Worm (Caenorhabditis elegans) whole organism, L3 larva: Measurements from ENCODE around the gene T27E9.2.

Experiments
- R02D3.7 ChIP-seq: fragments of 150-350 bp; optimal IDR thresholded peaks from 2 replicates; lab custom pipeline; 2014; ENCODE audit warnings: missing biosample characterization, missing genetic modification characterization
- ZK546.5 ChIP-seq: sonication (generic microtip); optimal IDR thresholded peaks from 2 replicates; lab custom pipeline; 2017; ENCODE audit warnings: missing biosample characterization, missing genetic modification characterization
- aly-2 ChIP-seq: fragments of 150-350 bp; optimal IDR thresholded peaks from 2 replicates; lab custom pipeline; 2014; ENCODE audit warnings: missing biosample characterization, missing genetic modification characterization
- ama-1 ChIP-seq: fragments of 150-350 bp; optimal IDR thresholded peaks from 2 replicates; lab custom pipeline; 2018
- ceh-28 ChIP-seq: fragments of 150-350 bp; optimal IDR thresholded peaks from 2 replicates; lab custom pipeline; 2014; ENCODE audit warnings: missing biosample characterization, missing genetic modification reagents, missing genetic modification characterization
- ceh-82 ChIP-seq: fragments of 150-350 bp; optimal IDR thresholded peaks from 2 replicates; lab custom pipeline; 2014; ENCODE audit warnings: missing biosample characterization, missing genetic modification characterization
- ceh-9 ChIP-seq: sonication (generic microtip); optimal IDR thresholded peaks from 2 replicates; lab custom pipeline; 2018; ENCODE audit warnings: missing biosample characterization, missing genetic modification characterization
- daf-12 ChIP-seq: fragments of 150-350 bp; optimal IDR thresholded peaks from 2 replicates; lab custom pipeline; 2014; ENCODE audit warnings: missing biosample characterization, missing genetic modification reagents, missing genetic modification characterization
- egl-27 ChIP-seq: sonication (generic microtip); optimal IDR thresholded peaks from 4 replicates; lab custom pipeline; 2017; ENCODE audit warnings: missing biosample characterization, missing genetic modification reagents, missing genetic modification characterization
- egl-5 ChIP-seq: fragments of 150-350 bp; optimal IDR thresholded peaks from 2 replicates; lab custom pipeline; 2017; ENCODE audit warnings: missing biosample characterization, missing genetic modification reagents, missing genetic modification characterization, inconsistent platforms
- elt-1 ChIP-seq: fragments of 150-350 bp; optimal IDR thresholded peaks from 2 replicates; lab custom pipeline; 2014; ENCODE audit warnings: missing biosample characterization, missing genetic modification characterization
- elt-2 ChIP-seq: sonication (generic microtip); optimal IDR thresholded peaks from 2 replicates; lab custom pipeline; 2016; ENCODE audit warnings: missing genetic modification reagents, mild to moderate bottlenecking, missing genetic modification characterization, missing compliant biosample characterization
- elt-3 ChIP-seq, 3 experiments: fragments of 150-350 bp in 1 of 3; sonication (generic microtip) in 2 of 3; optimal IDR thresholded peaks; 2 replicates in 2 of 3; 4 replicates in 1 of 3; lab custom pipeline; 2014 to 2017; ENCODE audit warnings: missing biosample characterization in 3 of 3, missing genetic modification characterization in 3 of 3
- eor-1 ChIP-seq, 2 experiments: fragments of 150-350 bp; optimal IDR thresholded peaks; 2 replicates each; lab custom pipeline; 2014 to 2018; ENCODE audit warnings: missing biosample characterization in 2 of 2, missing genetic modification characterization in 2 of 2
- fkh-10 ChIP-seq: sonication (generic microtip); optimal IDR thresholded peaks from 2 replicates; lab custom pipeline; 2017; ENCODE audit warnings: missing biosample characterization, missing genetic modification reagents, missing genetic modification characterization
- fkh-2 ChIP-seq: fragments of 150-350 bp; optimal IDR thresholded peaks from 2 replicates; lab custom pipeline; 2014; ENCODE audit warnings: missing biosample characterization, missing genetic modification reagents, missing genetic modification characterization
- fos-1 ChIP-seq: fragments of 150-350 bp; optimal IDR thresholded peaks from 2 replicates; lab custom pipeline; 2014; ENCODE audit warnings: missing biosample characterization, missing genetic modification characterization
- hmg-11 ChIP-seq: sonication (generic microtip); optimal IDR thresholded peaks from 2 replicates; lab custom pipeline; 2016; ENCODE audit warnings: missing genetic modification characterization, missing compliant biosample characterization
- jun-1 ChIP-seq: fragments of 150-350 bp; optimal IDR thresholded peaks from 2 replicates; lab custom pipeline; 2014; ENCODE audit warnings: missing biosample characterization, missing genetic modification reagents, missing genetic modification characterization
- lin-15B ChIP-seq: fragments of 150-350 bp; optimal IDR thresholded peaks from 2 replicates; lab custom pipeline; 2014; ENCODE audit warnings: missing biosample characterization, missing genetic modification characterization
- lsy-12 ChIP-seq: sonication (generic microtip); optimal IDR thresholded peaks from 2 replicates; lab custom pipeline; 2016; ENCODE audit warnings: mild to moderate bottlenecking, missing genetic modification characterization, missing compliant biosample characterization
- mdl-1 ChIP-seq: fragments of 150-350 bp; optimal IDR thresholded peaks from 2 replicates; lab custom pipeline; 2014; ENCODE audit warnings: missing biosample characterization, missing genetic modification characterization
- nfya-1 ChIP-seq: sonication (generic microtip); optimal IDR thresholded peaks from 2 replicates; lab custom pipeline; 2017; ENCODE audit warnings: missing genetic modification characterization, mild to moderate bottlenecking, missing compliant biosample characterization, antibody characterized with exemption, moderate library complexity; ENCODE audit not compliant: insufficient read depth
- nhr-12 ChIP-seq: fragments of 150-350 bp; optimal IDR thresholded peaks from 2 replicates; lab custom pipeline; 2014; ENCODE audit warnings: missing biosample characterization, missing genetic modification characterization
- nhr-237 ChIP-seq: fragments of 150-350 bp; optimal IDR thresholded peaks from 2 replicates; lab custom pipeline; 2014; ENCODE audit warnings: missing biosample characterization, missing genetic modification characterization
- nhr-25 ChIP-seq: sonication (generic microtip); optimal IDR thresholded peaks from 2 replicates; lab custom pipeline; 2017; ENCODE audit warnings: missing biosample characterization, missing genetic modification characterization
- nhr-28 ChIP-seq: fragments of 150-350 bp; optimal IDR thresholded peaks from 2 replicates; lab custom pipeline; 2014; ENCODE audit warnings: missing biosample characterization, missing genetic modification characterization
- nhr-67 ChIP-seq: fragments of 150-350 bp; optimal IDR thresholded peaks from 2 replicates; lab custom pipeline; 2014; ENCODE audit warnings: missing biosample characterization, missing genetic modification characterization
- nhr-76 ChIP-seq: fragments of 150-350 bp; sonication (generic microtip); optimal IDR thresholded peaks from 5 replicates; lab custom pipeline; 2014; ENCODE audit warnings: missing biosample characterization, missing genetic modification characterization
- nhr-77 ChIP-seq: fragments of 150-350 bp; optimal IDR thresholded peaks from 2 replicates; lab custom pipeline; 2014; ENCODE audit warnings: missing biosample characterization, missing genetic modification characterization
- pha-4 ChIP-seq: fragments of 150-350 bp; optimal IDR thresholded peaks from 2 replicates; lab custom pipeline; 2014; ENCODE audit warnings: missing biosample characterization, missing genetic modification reagents, missing genetic modification characterization
- pqm-1 ChIP-seq: fragments of 150-350 bp; optimal IDR thresholded peaks from 2 replicates; lab custom pipeline; 2017; ENCODE audit warnings: missing biosample characterization, missing genetic modification characterization, inconsistent platforms
- skn-1 ChIP-seq: fragments of 150-350 bp; optimal IDR thresholded peaks from 2 replicates; lab custom pipeline; 2014; ENCODE audit warnings: missing biosample characterization, missing genetic modification characterization
- snpc-4 ChIP-seq: fragments of 150-350 bp; optimal IDR thresholded peaks from 2 replicates; lab custom pipeline; 2014; ENCODE audit warnings: missing biosample characterization, missing genetic modification characterization
- tbx-2 ChIP-seq: sonication (generic microtip); optimal IDR thresholded peaks from 2 replicates; lab custom pipeline; 2016; ENCODE audit warnings: mild to moderate bottlenecking, missing genetic modification characterization, missing compliant biosample characterization
- zag-1 ChIP-seq: fragments of 150-350 bp; optimal IDR thresholded peaks from 2 replicates; lab custom pipeline; 2014; ENCODE audit warnings: missing biosample characterization, missing genetic modification characterization
- ztf-11 ChIP-seq: fragments of 150-350 bp; optimal IDR thresholded peaks from 2 replicates; lab custom pipeline; 2014; ENCODE audit warnings: missing biosample characterization, missing genetic modification characterization
- ztf-4 ChIP-seq: fragments of 150-350 bp; optimal IDR thresholded peaks from 2 replicates; lab custom pipeline; 2014; ENCODE audit warnings: missing biosample characterization, missing genetic modification characterization

The T27E9.2 gene

DNA sequence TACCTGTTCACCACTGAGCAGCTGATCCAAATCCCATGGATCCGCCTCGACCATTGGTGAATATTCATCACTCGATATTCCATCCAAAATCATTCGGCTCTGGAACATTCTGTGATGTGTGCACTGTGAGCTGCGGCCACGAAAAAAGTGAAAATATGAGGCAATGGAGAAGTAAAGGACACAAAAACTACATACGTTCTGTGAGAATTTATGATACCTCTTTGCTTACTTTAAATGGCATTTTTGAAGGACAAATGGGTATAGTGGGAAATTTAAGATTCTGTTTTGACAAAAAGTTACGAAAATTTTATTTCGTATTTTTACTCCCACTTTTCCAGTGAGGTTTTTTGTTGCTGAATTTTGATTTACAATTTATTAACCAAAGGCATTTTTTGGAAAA lies 30.0 kb upstream of the T27E9.2 start, which contains the start of gene twk-40:
Gene twk-40 (minus strand): TSS at position 101 of the 400 bp plus-strand sequence.
- TF ChIP-seq elt-1 (no peak), elt-2 (tag; lab: Kevin White, UChicago) (no peak), nhr-77 (no peak), R02D3.7 (tag; lab: Kevin White, UChicago) (no peak), lsy-12 (tag; lab: Kevin White, UChicago) (no peak), mdl-1 (tag; lab: Kevin White, UChicago) (no peak), eor-1 (tag; optimal IDR thresholded peaks at IDR 0.05; lab: Kevin White, UChicago) (no peak), nhr-76 (tag; lab: Kevin White, UChicago) (no peak), nhr-12 (tag; lab: Kevin White, UChicago) (no peak), zag-1 (tag; lab: Kevin White, UChicago) (no peak), ama-1 (lab: Kevin White, UChicago) (no peak), ZK546.5 (tag; lab: Kevin White, UChicago) (no peak), ceh-28 (tag; lab: Kevin White, UChicago) (no peak), fkh-10 (no peak)

DNA sequence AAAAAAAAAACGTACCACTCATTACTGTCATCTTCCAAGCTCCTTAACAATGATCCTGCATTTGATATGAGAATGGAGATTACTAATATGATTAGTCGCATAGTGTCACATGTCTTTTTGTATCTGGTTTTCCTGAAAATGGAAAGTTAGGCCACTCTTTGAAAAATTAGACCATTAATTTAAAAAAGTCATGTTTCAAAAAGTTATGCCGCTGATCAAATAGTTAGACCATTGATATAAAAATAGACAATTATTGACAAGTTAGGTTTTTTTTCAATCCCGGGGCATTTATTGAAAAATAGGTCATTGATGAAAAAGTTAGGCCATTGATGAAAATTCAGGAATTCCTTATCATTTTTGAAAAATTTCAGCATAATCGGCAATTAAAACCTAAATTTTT lies 21.6 kb upstream of the T27E9.2 start, which contains the start of gene acc-4:
Gene acc-4 (minus strand): TSS at position 101 of the 400 bp plus-strand sequence.
- no peak for TF ChIP-seq hmg-11 (tag; lab: Kevin White, UChicago)
- no peak for TF ChIP-seq zag-1 (tag; lab: Kevin White, UChicago)
- TF ChIP-seq, all 47 proteins: peak for 0

DNA sequence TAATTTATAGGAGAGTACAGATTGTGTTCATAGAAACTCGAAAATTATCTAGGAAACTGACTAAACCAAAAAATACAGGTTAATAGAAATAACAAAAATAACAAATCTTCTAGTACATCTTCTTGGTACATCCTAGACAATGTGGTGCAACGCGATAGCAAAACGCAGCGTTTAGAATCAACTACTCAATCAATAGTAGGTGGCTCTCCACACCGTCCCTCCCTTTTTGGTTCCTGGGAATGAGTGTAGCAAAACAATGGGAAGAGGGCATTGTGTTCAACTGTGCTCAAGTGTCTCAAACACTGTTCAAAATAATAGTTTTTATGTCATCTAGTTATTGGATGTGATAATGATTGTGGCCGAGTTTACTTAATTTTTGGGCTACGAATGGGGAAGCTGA lies 14.3 kb upstream of the T27E9.2 start, which contains the start of gene T27E9.6:
Gene T27E9.6 (minus strand): TSS at position 101 of the 400 bp plus-strand sequence.
- no peak for TF ChIP-seq egl-5
- no peak for TF ChIP-seq pha-4 (tag; lab: Kevin White, UChicago)
- TF ChIP-seq lin-15B (tag; lab: Kevin White, UChicago), result no peak
- no peak for TF ChIP-seq fkh-10
- TF ChIP-seq nhr-25 (tag; lab: Kevin White, UChicago), result no peak
- no peak for TF ChIP-seq elt-3 (tag; optimal IDR thresholded peaks at IDR 0.05; lab: Kevin White, UChicago)
- TF ChIP-seq, all 47 proteins: peak for 0

DNA sequence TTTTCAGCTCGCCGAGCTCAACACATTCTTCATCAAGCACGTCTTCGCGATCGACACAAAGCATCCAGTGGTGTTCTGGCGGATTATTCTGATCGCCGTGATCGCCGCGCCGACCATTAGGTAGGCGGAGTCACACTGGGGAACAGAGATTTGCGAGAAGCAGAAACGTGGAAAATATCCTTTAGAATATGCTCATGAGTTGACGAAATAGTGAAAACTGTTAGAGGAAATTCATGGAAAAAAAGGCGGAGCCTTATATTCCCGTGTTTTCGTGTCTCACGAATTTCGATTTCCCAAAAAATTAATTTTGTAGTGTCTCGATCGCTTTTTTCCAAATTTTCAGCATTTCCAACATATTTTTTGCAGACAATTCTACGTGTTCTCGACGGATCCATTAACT lies 12.1 kb upstream of the T27E9.2 start:
- TF ChIP-seq ceh-28 (tag; lab: Kevin White, UChicago) (no peak), elt-3 (tag; optimal IDR thresholded peaks at IDR 0.05; lab: Kevin White, UChicago) (no peak), pha-4 (tag; lab: Kevin White, UChicago) (no peak), eor-1 (tag; optimal IDR thresholded peaks at IDR 0.05; lab: Kevin White, UChicago) (no peak), skn-1 (tag; lab: Kevin White, UChicago) (no peak), pqm-1 (tag; lab: Kevin White, UChicago) (no peak), R02D3.7 (tag; lab: Kevin White, UChicago) (no peak), daf-12 (tag; lab: Kevin White, UChicago) (no peak)

DNA sequence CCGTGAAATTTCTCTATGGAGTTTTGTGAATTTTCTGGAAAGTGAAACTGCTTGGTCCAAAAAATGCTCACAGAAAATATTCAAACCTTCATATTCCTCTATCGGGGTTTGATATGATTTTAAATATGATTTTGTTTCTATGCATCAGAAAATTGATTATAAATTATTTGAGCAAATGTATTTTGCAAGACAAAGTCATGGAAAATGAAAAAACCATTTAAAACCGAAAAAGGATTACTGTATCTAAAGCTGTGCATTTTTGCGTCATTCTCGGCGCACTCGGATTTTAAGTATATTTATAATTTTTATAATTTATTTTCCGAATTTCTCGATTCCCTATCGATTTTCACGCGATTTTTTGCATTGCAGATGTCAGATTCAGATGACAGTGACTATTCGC lies 9.1 kb upstream of the T27E9.2 start, which contains the start of gene pssy-2:
Gene pssy-2 (plus strand): TSS at position 301 of the 400 bp plus-strand sequence.
- TF ChIP-seq nhr-237 (tag; lab: Kevin White, UChicago), result no peak
- no peak for TF ChIP-seq nhr-77
- TF ChIP-seq snpc-4 (tag; lab: Kevin White, UChicago), result no peak
- no peak for TF ChIP-seq nhr-67 (tag; lab: Kevin White, UChicago)
- no peak for TF ChIP-seq pha-4 (tag; lab: Kevin White, UChicago)
- no peak for TF ChIP-seq fos-1
- TF ChIP-seq tbx-2 (tag; lab: Kevin White, UChicago), result no peak
- TF ChIP-seq nhr-28, result no peak
- no peak for TF ChIP-seq nfya-1
- TF ChIP-seq lsy-12 (tag; lab: Kevin White, UChicago), result no peak
- no peak for TF ChIP-seq ceh-9 (tag; lab: Kevin White, UChicago)
- no peak for TF ChIP-seq hmg-11 (tag; lab: Kevin White, UChicago)
- TF ChIP-seq, all 47 proteins: peak for 0

DNA sequence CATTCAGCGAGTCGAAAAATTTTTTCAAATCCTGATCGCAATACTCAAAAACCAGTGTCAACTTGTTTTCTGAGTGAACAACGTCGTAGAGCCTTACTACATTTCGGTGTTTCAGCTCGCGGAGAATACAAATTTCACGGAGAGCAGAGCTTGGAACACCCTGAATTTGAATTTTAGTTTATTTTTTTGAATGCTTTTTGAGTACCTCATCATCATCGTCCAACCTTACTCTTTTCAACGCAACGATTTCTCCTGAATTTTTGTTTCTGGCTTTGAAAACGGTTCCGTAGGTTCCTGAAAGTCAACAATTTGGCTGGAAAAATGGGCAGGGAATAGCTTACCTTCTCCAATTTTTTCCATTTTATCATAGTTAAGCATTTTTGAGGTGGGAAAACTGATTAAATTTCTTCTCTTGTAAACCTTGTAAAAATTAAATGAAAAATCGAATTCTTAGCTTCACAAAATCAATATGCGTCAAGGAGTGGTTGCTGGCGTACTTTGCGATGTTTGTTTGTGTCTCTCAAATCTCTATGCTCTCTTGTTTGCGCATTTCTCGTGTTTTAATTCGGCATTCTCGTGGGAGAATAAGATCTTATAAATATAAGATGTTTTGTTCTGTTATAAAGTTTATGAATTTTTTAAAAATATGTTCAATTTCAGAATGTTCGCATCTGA lies 3.7 kb upstream of the T27E9.2 start, which contains the start of gene cdk-5:
Gene cdk-5 (minus strand): TSS at position 425 of the 675 bp plus-strand sequence.
- peak; percentile 49 for TF ChIP-seq hmg-11 (tag; lab: Kevin White, UChicago)
- peak; percentile 74 for TF ChIP-seq ama-1 (lab: Kevin White, UChicago)
- peak; percentile 89 for TF ChIP-seq skn-1 (tag; lab: Kevin White, UChicago)
- TF ChIP-seq mdl-1 (tag; lab: Kevin White, UChicago), result no peak
- TF ChIP-seq aly-2 (tag; lab: Kevin White, UChicago), result no peak
- TF ChIP-seq pha-4 (tag; lab: Kevin White, UChicago), result peak; percentile 97
- TF ChIP-seq ztf-11 (tag; lab: Kevin White, UChicago), result no peak
- no peak for TF ChIP-seq nhr-28
- no peak for TF ChIP-seq egl-27
- peak; percentile 34 for TF ChIP-seq R02D3.7 (tag; lab: Kevin White, UChicago)
- no peak for TF ChIP-seq elt-3 (tag; optimal IDR thresholded peaks at IDR 0.05; lab: Kevin White, UChicago)
- TF ChIP-seq nhr-76 (tag; lab: Kevin White, UChicago), result no peak
- TF ChIP-seq ceh-82 (tag; lab: Kevin White, UChicago), result peak; percentile 48
- no peak for TF ChIP-seq egl-5
- no peak for TF ChIP-seq fos-1
- TF ChIP-seq ztf-4, result peak; percentile 49
- TF ChIP-seq nhr-25 (tag; lab: Kevin White, UChicago), result peak; percentile 91
- no peak for TF ChIP-seq fkh-2 (tag; lab: Kevin White, UChicago)
- TF ChIP-seq jun-1 (tag; lab: Kevin White, UChicago), result peak; percentile 84
- TF ChIP-seq fkh-10, result peak; percentile 51
- TF ChIP-seq ceh-28 (tag; lab: Kevin White, UChicago), result peak; percentile 95
- peak in 1 of 2 experiments; percentile 58 for TF ChIP-seq eor-1 (tag; optimal IDR thresholded peaks at IDR 0.05; lab: Kevin White, UChicago)
- TF ChIP-seq elt-1, result peak; percentile 60
- peak; percentile 86 for TF ChIP-seq lin-15B (tag; lab: Kevin White, UChicago)
- TF ChIP-seq tbx-2 (tag; lab: Kevin White, UChicago), result peak; percentile 71
